Fruit fly (Drosophila melanogaster) Kc167 (cell line): ENCODE results near the gene qtc.

ENCODE experiments used
- Myc ChIP-seq: fragments of >200 bp; optimal IDR thresholded peaks from 2 replicates; lab custom pipeline; 2017; ENCODE audit warnings: missing external identifiers
- Sin3A ChIP-seq: fragments of >200 bp; optimal IDR thresholded peaks from 2 replicates; lab custom pipeline; 2018; ENCODE audit warnings: missing external identifiers
- h ChIP-seq: fragments of >200 bp; optimal IDR thresholded peaks from 3 replicates; lab custom pipeline; 2018; ENCODE audit warnings: missing external identifiers
- insv ChIP-seq: fragments of >200 bp; optimal IDR thresholded peaks from 3 replicates; lab custom pipeline; 2018; ENCODE audit warnings: missing external identifiers
- psq ChIP-seq: fragments of >200 bp; optimal IDR thresholded peaks from 2 replicates; lab custom pipeline; 2017; ENCODE audit warnings: missing external identifiers
- ttk ChIP-seq: sonication (Bioruptor generic); optimal IDR thresholded peaks from 2 replicates; lab custom pipeline; 2017; ENCODE audit warnings: missing external identifiers

The qtc gene

DNA sequence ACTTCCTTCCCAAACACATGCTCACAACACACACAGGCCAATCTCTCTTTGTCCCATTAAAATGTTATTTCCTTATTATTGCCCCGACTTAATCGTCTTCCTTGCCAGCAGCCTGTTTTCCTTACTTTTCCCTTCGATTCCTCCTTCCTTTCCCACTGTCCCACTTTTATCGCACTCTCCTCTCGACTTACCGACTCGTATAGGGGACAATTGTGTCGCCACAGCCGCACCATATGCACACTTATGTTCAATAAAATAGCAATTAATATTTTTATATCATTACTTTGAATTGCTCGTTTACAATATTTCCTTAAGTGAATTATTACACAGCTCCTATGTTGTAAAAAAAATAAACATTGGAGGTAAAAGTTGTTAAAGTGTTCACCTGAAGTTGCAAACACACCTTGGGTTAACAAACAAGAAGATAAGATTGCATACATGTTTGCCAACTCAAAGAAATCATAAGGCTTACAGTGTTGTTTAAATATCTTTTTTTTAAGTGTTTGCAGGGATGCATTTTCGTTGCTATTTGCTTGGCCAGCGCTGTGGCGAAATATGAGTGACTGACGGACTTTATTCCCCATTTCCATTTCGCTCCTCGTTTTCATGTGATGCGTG, 26.4 kb downstream of the qtc start:
- TF ChIP-seq Sin3A (lab: Kevin White, UChicago), result no peak
- no peak for TF ChIP-seq insv (lab: Kevin White, UChicago)
- no peak for TF ChIP-seq psq (lab: Kevin White, UChicago)
- no peak for TF ChIP-seq Myc (lab: Kevin White, UChicago)
- no peak for TF ChIP-seq ttk (lab: Kevin White, UChicago)
- TF ChIP-seq h, result no peak

DNA sequence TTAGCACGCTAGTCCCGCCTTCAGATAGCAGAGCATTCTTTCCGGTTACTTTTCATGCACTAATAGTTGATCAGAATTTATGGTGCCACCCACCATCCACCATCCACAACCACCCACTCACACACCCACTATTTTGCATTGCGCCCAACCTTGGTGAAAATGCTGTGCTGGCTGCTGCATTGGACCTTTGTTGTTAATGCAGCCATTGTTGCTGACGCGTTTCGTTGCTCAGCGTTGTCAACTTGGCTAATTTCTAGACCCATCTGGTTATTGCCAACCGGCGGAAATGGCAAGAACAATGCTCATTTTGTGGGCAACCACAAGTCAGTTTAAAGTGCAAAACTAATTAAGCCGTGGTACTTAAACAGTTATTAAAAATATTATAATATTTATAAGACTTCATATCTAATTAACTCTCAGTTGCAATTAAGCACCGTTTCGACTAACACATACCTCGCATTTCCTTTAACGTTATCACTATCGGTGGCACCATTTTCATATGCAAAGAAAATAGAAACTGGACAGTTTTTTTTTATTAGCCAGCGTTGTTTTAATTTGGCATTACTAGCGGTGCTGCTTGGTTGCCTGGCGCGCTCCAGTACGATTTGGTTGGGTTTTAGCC, 28.1 kb downstream of the qtc start:
- no peak for TF ChIP-seq psq (lab: Kevin White, UChicago)
- no peak for TF ChIP-seq Sin3A (lab: Kevin White, UChicago)
- no peak for TF ChIP-seq h
- no peak for TF ChIP-seq Myc (lab: Kevin White, UChicago)
- no peak for TF ChIP-seq insv (lab: Kevin White, UChicago)
- TF ChIP-seq ttk (lab: Kevin White, UChicago), result no peak

DNA sequence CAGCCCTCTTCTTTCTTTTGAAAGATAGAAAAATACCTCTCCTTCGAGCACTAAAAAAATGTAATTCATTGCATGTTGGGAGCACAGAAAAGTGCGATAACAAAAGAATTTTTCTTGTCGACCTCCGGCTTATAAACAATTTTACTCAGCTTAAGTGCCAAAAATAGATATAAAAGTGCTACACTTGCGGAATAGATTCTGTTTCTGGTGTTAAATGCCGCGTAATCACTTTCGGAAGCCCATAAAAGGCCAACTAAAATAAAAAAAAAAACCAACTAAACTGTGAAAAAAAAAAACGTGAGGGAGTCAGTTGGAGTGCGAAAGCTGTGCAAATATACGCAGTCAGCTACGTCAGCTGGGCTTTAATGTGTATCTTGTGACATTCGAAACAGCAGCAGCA, 29.0 kb downstream of the qtc start:
- TF ChIP-seq insv (lab: Kevin White, UChicago), result no peak
- TF ChIP-seq psq (lab: Kevin White, UChicago), result no peak
- no peak for TF ChIP-seq Sin3A (lab: Kevin White, UChicago)
- TF ChIP-seq ttk (lab: Kevin White, UChicago), result no peak
- TF ChIP-seq h, result no peak
- TF ChIP-seq Myc (lab: Kevin White, UChicago), result no peak

DNA sequence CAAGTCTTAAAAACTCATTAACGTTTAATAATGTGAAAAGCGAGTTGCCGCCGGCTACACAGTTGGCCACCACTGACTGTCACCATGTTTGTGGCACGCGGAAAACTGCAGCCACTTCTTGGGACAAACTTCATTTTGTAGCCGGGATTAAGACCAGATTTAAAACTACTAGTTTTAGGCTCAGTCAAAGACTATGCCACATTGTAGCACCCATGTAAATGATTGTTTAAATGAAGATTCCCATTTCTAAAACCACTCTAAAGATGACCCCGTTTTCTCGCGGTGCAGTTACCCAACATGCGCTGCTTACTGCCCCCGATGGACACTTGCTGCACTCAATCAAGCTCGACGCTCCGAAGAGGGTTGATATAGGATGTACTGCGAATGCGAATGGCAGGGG, 29.7 kb downstream of the qtc start:
- no peak for TF ChIP-seq Sin3A (lab: Kevin White, UChicago)

DNA sequence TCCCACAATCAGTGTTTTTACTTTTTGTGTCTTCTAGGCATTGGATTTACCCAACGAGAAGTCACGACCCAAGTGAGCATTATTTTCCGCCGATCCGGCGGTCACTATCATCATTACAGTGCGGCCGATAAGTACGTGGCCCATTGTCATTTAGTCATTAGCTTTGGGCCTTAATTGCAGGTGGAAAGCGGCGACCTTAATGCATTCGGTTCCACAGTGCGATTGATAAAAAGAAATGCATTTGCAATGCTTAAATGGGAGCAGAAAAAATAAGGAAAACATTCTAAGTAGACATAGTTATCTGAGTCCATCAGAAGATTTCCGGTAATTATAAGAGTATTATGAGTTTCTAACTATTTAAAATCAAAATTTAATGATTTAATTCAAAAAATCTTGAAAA, 31.5 kb downstream of the qtc start:
- TF ChIP-seq h (no peak), psq (lab: Kevin White, UChicago) (no peak), Myc (lab: Kevin White, UChicago) (no peak), insv (lab: Kevin White, UChicago) (no peak), ttk (lab: Kevin White, UChicago) (no peak)

DNA sequence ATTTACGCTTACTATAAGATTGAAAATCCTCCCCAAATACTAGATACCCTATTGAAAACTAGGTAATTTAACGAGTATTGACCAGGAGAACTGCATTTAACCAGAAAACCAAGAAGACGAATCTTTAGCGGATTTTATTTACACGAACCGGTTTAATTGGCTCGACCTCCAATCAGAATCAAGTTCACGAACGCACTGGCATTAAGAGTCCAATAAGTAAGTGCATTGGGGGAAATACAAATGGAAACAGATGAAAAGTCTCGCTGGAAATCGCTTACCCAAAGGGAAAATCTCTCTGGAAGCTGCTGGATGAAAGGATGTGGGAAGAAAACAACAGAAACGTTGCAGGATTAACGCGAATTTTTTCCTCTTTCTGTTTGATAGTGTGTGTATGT, 32.0 kb downstream of the qtc start:
- TF ChIP-seq Sin3A (lab: Kevin White, UChicago) (no peak), Myc (lab: Kevin White, UChicago) (no peak), insv (lab: Kevin White, UChicago) (no peak), ttk (lab: Kevin White, UChicago) (no peak), psq (lab: Kevin White, UChicago) (no peak), h (no peak)

DNA sequence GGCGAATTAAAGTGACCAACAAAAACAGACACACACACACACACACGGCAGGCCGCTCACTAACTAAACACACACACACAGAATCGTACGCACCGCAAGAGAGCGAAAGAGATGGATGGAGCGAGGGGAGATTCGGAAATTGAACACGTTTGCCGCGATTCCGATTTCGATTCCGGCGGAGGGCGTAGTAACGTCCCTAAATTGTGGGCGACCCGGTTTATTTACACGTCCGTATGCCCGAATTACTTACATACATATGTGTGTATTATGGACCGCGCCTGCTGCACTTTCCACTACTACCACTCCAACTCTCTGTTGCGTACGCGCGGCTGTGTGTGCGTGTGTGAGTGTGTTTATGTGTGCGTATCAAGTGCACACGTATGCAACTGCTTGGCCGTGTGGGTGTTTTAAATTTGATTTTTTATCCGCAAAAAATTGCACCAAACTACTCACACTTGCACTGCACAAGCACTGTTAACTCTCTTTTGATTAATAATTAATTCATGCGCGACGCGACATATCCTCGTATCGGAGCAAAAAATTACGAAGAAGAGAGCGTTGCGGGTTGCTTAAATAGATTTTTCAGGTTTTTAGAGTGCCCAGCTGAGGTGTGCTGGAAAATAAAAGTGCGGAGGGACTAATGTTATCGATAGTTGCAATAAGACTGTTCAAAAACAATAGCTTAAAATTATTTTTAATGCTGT, 32.5 kb downstream of the qtc start, which contains the start of gene Pgant5:
Gene Pgant5, minus strand, starts transcription at position 601 of the 704 bp plus-strand sequence.
- TF ChIP-seq insv (lab: Kevin White, UChicago), result no peak
- TF ChIP-seq ttk (lab: Kevin White, UChicago), result no peak

DNA sequence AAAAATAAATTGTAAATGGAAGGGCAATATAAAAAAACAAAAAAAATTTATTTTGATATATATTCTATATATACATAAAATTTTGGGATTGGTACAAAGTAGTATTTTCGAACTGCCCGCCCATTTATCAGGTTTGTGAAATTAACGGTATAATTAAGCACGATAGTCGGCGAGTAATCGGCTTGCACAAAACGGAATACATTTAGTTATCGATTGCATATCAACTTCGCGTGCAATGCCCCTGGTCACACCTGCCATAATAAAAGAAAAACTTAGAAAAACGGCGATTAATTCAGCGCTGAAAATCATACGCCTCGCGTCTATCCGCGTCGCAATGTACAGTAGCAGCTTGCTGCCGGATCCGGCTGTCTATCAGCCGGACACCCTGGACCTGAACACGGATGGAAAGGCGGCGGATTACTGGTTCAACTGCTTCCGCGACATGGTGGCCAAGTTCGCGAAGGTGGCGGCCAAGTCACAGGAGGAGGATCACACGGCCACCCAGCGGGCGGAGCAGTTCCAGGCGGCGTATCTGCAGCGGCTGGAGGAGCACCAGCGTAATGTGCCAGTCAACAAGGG, 33.2 kb downstream of the qtc start, which contains the start of gene CG5828:
Gene CG5828, plus strand, starts transcription at position 205 of the 579 bp plus-strand sequence.
- TF ChIP-seq Sin3A (lab: Kevin White, UChicago) (no peak), ttk (lab: Kevin White, UChicago) (no peak), psq (lab: Kevin White, UChicago) (no peak), h (no peak), Myc (lab: Kevin White, UChicago) (no peak), insv (lab: Kevin White, UChicago) (no peak)

DNA sequence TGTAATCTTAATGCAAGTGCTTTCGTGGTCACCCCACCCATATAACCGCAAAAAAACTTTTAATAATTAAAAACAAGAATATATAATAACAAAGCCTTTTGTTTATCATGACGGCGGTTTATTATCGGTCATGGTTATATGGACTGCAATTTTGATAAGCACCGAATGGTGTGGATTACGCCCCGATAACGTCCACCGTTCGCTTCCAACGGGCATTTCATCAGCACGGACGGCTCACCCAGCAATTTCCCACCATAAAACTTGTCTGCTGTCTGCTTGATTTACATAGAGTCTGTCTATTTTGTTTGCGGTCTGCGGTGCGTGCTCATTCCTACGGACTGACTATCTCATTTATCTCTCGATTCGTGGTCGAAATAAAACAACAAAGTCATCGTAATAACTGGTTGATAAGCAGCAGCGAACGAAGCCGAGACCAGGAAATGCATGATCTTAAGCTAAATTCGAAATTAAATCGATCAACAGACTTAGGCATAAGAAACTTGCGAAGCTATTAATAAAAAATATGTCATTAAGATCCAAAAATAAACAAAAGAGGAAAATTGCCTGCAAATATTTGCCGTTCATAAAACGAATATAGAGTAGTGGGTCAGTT, 34.8 kb downstream of the qtc start:
- TF ChIP-seq ttk (lab: Kevin White, UChicago) (no peak), h (no peak), Sin3A (lab: Kevin White, UChicago) (no peak), Myc (lab: Kevin White, UChicago) (no peak), psq (lab: Kevin White, UChicago) (no peak), insv (lab: Kevin White, UChicago) (no peak)

DNA sequence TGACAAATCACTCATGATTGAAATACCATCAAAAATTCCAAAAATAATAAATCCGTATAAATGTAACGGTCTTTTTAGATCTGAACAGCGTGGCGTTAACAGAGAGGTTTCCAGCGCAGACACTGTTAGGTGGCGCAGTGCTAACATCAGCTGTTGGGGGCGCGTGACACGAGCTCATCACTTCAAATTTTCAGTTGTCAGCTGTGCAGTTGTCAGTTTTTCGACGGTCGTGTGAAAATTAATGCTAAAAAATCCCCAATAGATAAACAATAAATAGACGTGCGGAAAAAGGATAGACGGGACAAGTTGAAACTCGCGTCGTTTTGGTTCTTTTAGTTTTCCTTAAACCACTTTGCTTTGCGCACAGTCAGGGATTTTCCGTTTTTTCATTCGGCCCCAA, 35.6 kb downstream of the qtc start, which contains the start of gene CG4230:
Gene CG4230, plus strand, starts transcription at position 6 of the 400 bp plus-strand sequence.
- TF ChIP-seq Sin3A (lab: Kevin White, UChicago) (no peak), h (no peak), psq (lab: Kevin White, UChicago) (no peak), ttk (lab: Kevin White, UChicago) (no peak), Myc (lab: Kevin White, UChicago) (no peak)

DNA sequence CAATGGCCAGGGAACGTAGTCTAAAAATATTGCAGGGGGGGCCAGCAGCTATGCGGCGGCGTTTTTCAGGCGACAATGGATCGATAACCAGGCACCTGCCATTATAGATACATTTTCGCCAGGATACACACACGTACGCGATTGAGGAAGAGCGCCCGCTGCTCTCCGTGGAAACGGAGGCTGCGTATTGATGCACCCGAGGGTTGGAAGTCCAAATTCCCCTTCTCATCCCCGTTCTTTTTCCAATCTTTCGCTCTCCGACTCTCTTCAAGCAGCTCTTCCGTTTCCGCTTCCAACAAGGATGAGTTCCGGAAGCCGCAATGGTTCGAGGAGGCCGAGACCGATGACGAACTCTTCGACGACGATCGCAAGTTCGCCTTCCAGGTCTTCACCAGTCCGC, 36.1 kb downstream of the qtc start:
- TF ChIP-seq Sin3A (lab: Kevin White, UChicago) (no peak), insv (lab: Kevin White, UChicago) (no peak), psq (lab: Kevin White, UChicago) (no peak), ttk (lab: Kevin White, UChicago) (no peak), Myc (lab: Kevin White, UChicago) (no peak), h (no peak)
